Fruit fly (Drosophila melanogaster): Measurements from ENCODE around the gene S6KL.

The S6KL gene

DNA sequence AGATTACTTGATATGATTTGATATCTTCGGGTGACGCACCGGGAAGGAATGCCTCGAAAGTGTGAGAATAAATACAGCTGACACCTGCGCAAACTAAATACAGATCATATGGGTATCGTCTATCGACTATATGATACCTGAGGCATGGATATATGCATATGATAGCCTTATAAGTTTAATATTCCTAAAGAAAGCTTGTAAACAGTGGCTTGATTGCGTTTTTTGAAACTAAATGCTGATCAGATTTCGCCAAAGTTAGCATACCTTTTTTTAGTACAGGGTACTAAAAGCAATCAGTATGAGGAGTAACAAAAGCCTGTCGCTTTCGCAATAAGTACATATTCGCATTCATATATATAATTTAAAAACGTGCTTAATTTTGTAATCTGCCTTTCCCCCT lies 46.1 kb downstream of the S6KL start:
- TF ChIP-seq CG17806 (tag; optimal IDR thresholded peaks at IDR 0.05), result peak; percentile 60
- TF ChIP-seq Pif1B (GFP tag; optimal IDR thresholded peaks at IDR 0.05), result peak; percentile 47
- 0 out of 2 replicates have a peak, but pooled peaks have one; percentile 19 for TF ChIP-seq rn (GFP tag; IDR thresholded peaks at IDR 0.05)
- no peak for TF ChIP-seq D1 (tag; optimal IDR thresholded peaks at IDR 0.05)
- no peak for TF ChIP-seq EcR (GFP tag; optimal IDR thresholded peaks at IDR 0.05)
- TF ChIP-seq CG10348 (GFP tag; IDR thresholded peaks at IDR 0.05), result no peak
- 0 out of 2 replicates have a peak, but pooled peaks have one; percentile 15 for TF ChIP-seq CG32121 (GFP tag; IDR thresholded peaks at IDR 0.05)
- peak; percentile 23 for TF ChIP-seq CG14655 (GFP tag; optimal IDR thresholded peaks at IDR 0.05)
- no peak for TF ChIP-seq gl (tag; optimal IDR thresholded peaks at IDR 0.05)
- TF ChIP-seq fd96Ca (GFP tag; IDR thresholded peaks at IDR 0.05), result 0 out of 3 replicates have a peak, but pooled peaks have one; percentile 40
- no peak for TF ChIP-seq CG34367 (tag; optimal IDR thresholded peaks at IDR 0.05)
- TF ChIP-seq CG12605 (GFP tag; IDR thresholded peaks at IDR 0.05), result no peak
- peak; percentile 71 for TF ChIP-seq Snoo (tag; optimal IDR thresholded peaks at IDR 0.05)
- TF ChIP-seq Ets98B (GFP tag; IDR thresholded peaks at IDR 0.05), result peak; percentile 41; the same call in 1 of the 2 replicates
- no peak for TF ChIP-seq CG13204 (GFP tag; optimal IDR thresholded peaks at IDR 0.05)
- TF ChIP-seq CG8301 (tag; optimal IDR thresholded peaks at IDR 0.05), result no peak
- TF ChIP-seq Pif1A (GFP tag; optimal IDR thresholded peaks at IDR 0.05), result peak; percentile 65
- no peak for TF ChIP-seq CG15710 (tag; optimal IDR thresholded peaks at IDR 0.05)
- peak; percentile 70 for TF ChIP-seq CG8159 (tag; optimal IDR thresholded peaks at IDR 0.05)
- peak; percentile 65; the same call in 2 of the 3 replicates for TF ChIP-seq CG4496 (GFP tag; IDR thresholded peaks at IDR 0.05)
- TF ChIP-seq CG9948 (tag; optimal IDR thresholded peaks at IDR 0.05), result no peak

dm6 chrX:18835003-18835402 lies 46.7 kb downstream of the S6KL start:
- no peak for TF ChIP-seq CG9948 (tag; optimal IDR thresholded peaks at IDR 0.05)
- TF ChIP-seq Ets98B (GFP tag; IDR thresholded peaks at IDR 0.05), result no peak
- no peak for TF ChIP-seq rn (GFP tag; IDR thresholded peaks at IDR 0.05)
- TF ChIP-seq CG12605 (GFP tag; IDR thresholded peaks at IDR 0.05), result no peak
- TF ChIP-seq CG17806 (tag; optimal IDR thresholded peaks at IDR 0.05), result no peak
- TF ChIP-seq CG13204 (GFP tag; optimal IDR thresholded peaks at IDR 0.05), result no peak

DNA sequence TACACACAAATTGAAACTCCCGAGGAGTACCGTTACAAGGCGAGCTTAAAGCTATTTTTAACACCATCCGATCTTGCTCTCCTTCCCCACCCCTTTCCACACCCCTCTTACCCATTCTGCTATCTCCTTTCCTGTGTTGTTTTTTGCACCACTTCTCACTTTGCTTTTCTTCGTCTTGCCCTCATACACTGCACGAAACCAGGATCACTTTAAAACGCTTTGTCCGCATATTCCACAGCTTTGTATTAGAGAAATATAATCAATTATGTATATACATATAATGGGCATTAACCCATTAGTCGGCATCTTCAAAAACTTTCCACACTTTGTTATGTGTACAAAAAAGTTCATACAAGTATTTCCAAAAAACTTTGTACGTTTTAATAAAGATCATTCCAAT lies 47.2 kb downstream of the S6KL start:
- TF ChIP-seq CG8159 (tag; optimal IDR thresholded peaks at IDR 0.05), result peak; percentile 53
- peak; percentile 68; the same call in 2 of the 3 replicates for TF ChIP-seq CG4496 (GFP tag; IDR thresholded peaks at IDR 0.05)
- no peak for TF ChIP-seq EcR (GFP tag; optimal IDR thresholded peaks at IDR 0.05)
- TF ChIP-seq CG13204 (GFP tag; optimal IDR thresholded peaks at IDR 0.05), result peak; percentile 23
- no peak for TF ChIP-seq CG10348 (GFP tag; IDR thresholded peaks at IDR 0.05)
- peak; percentile 37 for TF ChIP-seq CG17806 (tag; optimal IDR thresholded peaks at IDR 0.05)
- no peak for TF ChIP-seq rn (GFP tag; IDR thresholded peaks at IDR 0.05)
- no peak for TF ChIP-seq D1 (tag; optimal IDR thresholded peaks at IDR 0.05)
- TF ChIP-seq Snoo (tag; optimal IDR thresholded peaks at IDR 0.05), result no peak
- peak; percentile 36 for TF ChIP-seq CG9948 (tag; optimal IDR thresholded peaks at IDR 0.05)
- TF ChIP-seq Pif1A (GFP tag; optimal IDR thresholded peaks at IDR 0.05), result no peak
- TF ChIP-seq CG12605 (GFP tag; IDR thresholded peaks at IDR 0.05), result no peak; the same call in 1 of the 2 replicates
- TF ChIP-seq CG34367 (tag; optimal IDR thresholded peaks at IDR 0.05), result peak; percentile 47
- peak; percentile 36 for TF ChIP-seq CG8301 (tag; optimal IDR thresholded peaks at IDR 0.05)
- peak; percentile 50 for TF ChIP-seq CG14655 (GFP tag; optimal IDR thresholded peaks at IDR 0.05)
- TF ChIP-seq CG15710 (tag; optimal IDR thresholded peaks at IDR 0.05), result peak; percentile 53
- TF ChIP-seq Pif1B (GFP tag; optimal IDR thresholded peaks at IDR 0.05), result peak; percentile 8
- no peak for TF ChIP-seq fd96Ca (GFP tag; IDR thresholded peaks at IDR 0.05)
- peak; percentile 37 for TF ChIP-seq gl (tag; optimal IDR thresholded peaks at IDR 0.05)
- TF ChIP-seq CG32121 (GFP tag; IDR thresholded peaks at IDR 0.05), result no peak

dm6 chrX:18836315-18836714 lies 48.1 kb downstream of the S6KL start:
- TF ChIP-seq CG13204 (GFP tag; optimal IDR thresholded peaks at IDR 0.05), result no peak
- no peak for TF ChIP-seq fd96Ca (GFP tag; IDR thresholded peaks at IDR 0.05)
- TF ChIP-seq Snoo (tag; optimal IDR thresholded peaks at IDR 0.05), result no peak
- peak; percentile 28 for TF ChIP-seq CG8159 (tag; optimal IDR thresholded peaks at IDR 0.05)
- TF ChIP-seq CG17806 (tag; optimal IDR thresholded peaks at IDR 0.05), result no peak
- TF ChIP-seq CG10348 (GFP tag; IDR thresholded peaks at IDR 0.05), result no peak
- peak; percentile 33 for TF ChIP-seq CG34367 (tag; optimal IDR thresholded peaks at IDR 0.05)
- peak; percentile 47 for TF ChIP-seq EcR (GFP tag; optimal IDR thresholded peaks at IDR 0.05)
- peak; percentile 32 for TF ChIP-seq CG14655 (GFP tag; optimal IDR thresholded peaks at IDR 0.05)
- peak; percentile 10 for TF ChIP-seq CG8301 (tag; optimal IDR thresholded peaks at IDR 0.05)
- TF ChIP-seq CG4496 (GFP tag; IDR thresholded peaks at IDR 0.05), result peak; percentile 36; the same call in 1 of the 3 replicates
- TF ChIP-seq CG32121 (GFP tag; IDR thresholded peaks at IDR 0.05), result no peak
- TF ChIP-seq CG12605 (GFP tag; IDR thresholded peaks at IDR 0.05), result peak; percentile 36; the same call in 1 of the 2 replicates
- peak; percentile 28 for TF ChIP-seq CG9948 (tag; optimal IDR thresholded peaks at IDR 0.05)
- TF ChIP-seq Ets98B (GFP tag; IDR thresholded peaks at IDR 0.05), result peak; percentile 29; the same call in 1 of the 2 replicates
- no peak for TF ChIP-seq D1 (tag; optimal IDR thresholded peaks at IDR 0.05)
- TF ChIP-seq Pif1A (GFP tag; optimal IDR thresholded peaks at IDR 0.05), result peak; percentile 24
- TF ChIP-seq Pif1B (GFP tag; optimal IDR thresholded peaks at IDR 0.05), result no peak
- TF ChIP-seq rn (GFP tag; IDR thresholded peaks at IDR 0.05), result no peak
- TF ChIP-seq gl (tag; optimal IDR thresholded peaks at IDR 0.05), result peak; percentile 61
- TF ChIP-seq CG15710 (tag; optimal IDR thresholded peaks at IDR 0.05), result peak; percentile 48

- TF ChIP-seq EcR (GFP tag; optimal IDR thresholded peaks at IDR 0.05), result no peak
- no peak for TF ChIP-seq Pif1A (GFP tag; optimal IDR thresholded peaks at IDR 0.05)
- no peak for TF ChIP-seq gl (tag; optimal IDR thresholded peaks at IDR 0.05)
- TF ChIP-seq CG8301 (tag; optimal IDR thresholded peaks at IDR 0.05), result no peak
- peak; percentile 22; the same call in 1 of the 2 replicates for TF ChIP-seq CG32121 (GFP tag; IDR thresholded peaks at IDR 0.05)
- no peak for TF ChIP-seq CG17806 (tag; optimal IDR thresholded peaks at IDR 0.05)
- TF ChIP-seq CG12605 (GFP tag; IDR thresholded peaks at IDR 0.05), result no peak; the same call in 1 of the 2 replicates
- no peak for TF ChIP-seq CG34367 (tag; optimal IDR thresholded peaks at IDR 0.05)
- no peak for TF ChIP-seq CG10348 (GFP tag; IDR thresholded peaks at IDR 0.05)
- TF ChIP-seq CG8159 (tag; optimal IDR thresholded peaks at IDR 0.05), result no peak
- TF ChIP-seq CG14655 (GFP tag; optimal IDR thresholded peaks at IDR 0.05), result no peak
- TF ChIP-seq CG4496 (GFP tag; IDR thresholded peaks at IDR 0.05), result peak; percentile 54; the same call in 2 of the 3 replicates
- TF ChIP-seq Ets98B (GFP tag; IDR thresholded peaks at IDR 0.05), result no peak
- no peak for TF ChIP-seq rn (GFP tag; IDR thresholded peaks at IDR 0.05)
- TF ChIP-seq fd96Ca (GFP tag; IDR thresholded peaks at IDR 0.05), result peak; percentile 52; the same call in 2 of the 3 replicates
- TF ChIP-seq D1 (tag; optimal IDR thresholded peaks at IDR 0.05), result no peak
- TF ChIP-seq CG9948 (tag; optimal IDR thresholded peaks at IDR 0.05), result peak; percentile 4
- TF ChIP-seq Pif1B (GFP tag; optimal IDR thresholded peaks at IDR 0.05), result no peak
- no peak for TF ChIP-seq CG13204 (GFP tag; optimal IDR thresholded peaks at IDR 0.05)
- TF ChIP-seq Snoo (tag; optimal IDR thresholded peaks at IDR 0.05), result no peak
- peak; percentile 42 for TF ChIP-seq CG15710 (tag; optimal IDR thresholded peaks at IDR 0.05)
Measured at dm6 chrX:18837046-18837445, 48.8 kb downstream of the S6KL start.
